Fruit fly (Drosophila melanogaster): ENCODE results near the gene Eig71Ej.

dm6 chr3L:15704250-15704985 is 43.6 kb upstream of the Eig71Ej start:
- no peak for TF ChIP-seq toe (GFP tag; optimal IDR thresholded peaks at IDR 0.05)
- no peak for TF ChIP-seq ovo (GFP tag; optimal IDR thresholded peaks at IDR 0.05)
- no peak for TF ChIP-seq Clk (GFP tag; optimal IDR thresholded peaks at IDR 0.05)
- no peak for TF ChIP-seq CG14711 (tag; optimal IDR thresholded peaks at IDR 0.05)
- no peak for TF ChIP-seq CG5204 (GFP tag; optimal IDR thresholded peaks at IDR 0.05)
- no peak for TF ChIP-seq bab1 (GFP tag; optimal IDR thresholded peaks at IDR 0.05)
- no peak for TF ChIP-seq CG1620 (GFP tag; optimal IDR thresholded peaks at IDR 0.05)
- TF ChIP-seq Mnt (GFP tag; optimal IDR thresholded peaks at IDR 0.05) = no peak
- no peak for TF ChIP-seq pad (GFP tag; optimal IDR thresholded peaks at IDR 0.05)
